Worm (Caenorhabditis elegans) whole organism, late embryonic: Measurements from ENCODE around the gene F07F6.1.

Experiments used
- C08G9.2 ChIP-seq: sonication (generic microtip); optimal IDR thresholded peaks from 2 replicates; lab custom pipeline; 2016; ENCODE audit warnings: mild to moderate bottlenecking, missing genetic modification characterization, moderate library complexity, missing compliant biosample characterization
- K02D7.2 ChIP-seq: sonication (generic microtip); optimal IDR thresholded peaks from 2 replicates; lab custom pipeline; 2017; ENCODE audit warnings: mild to moderate bottlenecking, missing genetic modification characterization, missing compliant biosample characterization
- K09A11.1 ChIP-seq: sonication (generic microtip); optimal IDR thresholded peaks from 2 replicates; lab custom pipeline; 2017; ENCODE audit warnings: antibody characterized with exemption, mild to moderate bottlenecking, missing genetic modification characterization, missing compliant biosample characterization; ENCODE audit not compliant: insufficient read depth
- T23F11.4 ChIP-seq: fragments of 200-800 bp; sonication (Bioruptor generic); optimal IDR thresholded peaks from 2 replicates; lab custom pipeline; 2018; ENCODE audit warnings: mild to moderate bottlenecking, missing genetic modification characterization, missing compliant biosample characterization
- Y22D7AL.16 ChIP-seq: sonication (generic microtip); optimal IDR thresholded peaks from 2 replicates; lab custom pipeline; 2016; ENCODE audit warnings: missing genetic modification characterization, missing compliant biosample characterization
- ahr-1 ChIP-seq: sonication (generic microtip); optimal IDR thresholded peaks from 2 replicates; lab custom pipeline; 2016; ENCODE audit warnings: missing genetic modification characterization, missing compliant biosample characterization
- ama-1 ChIP-seq: fragments of 150-350 bp; optimal IDR thresholded peaks from 2 replicates; lab custom pipeline; 2014
- ceh-14 ChIP-seq: sonication (generic microtip); optimal IDR thresholded peaks from 2 replicates; lab custom pipeline; 2016; ENCODE audit warnings: missing genotype, missing genetic modification characterization, missing compliant biosample characterization
- ceh-19 ChIP-seq: fragments of 200-800 bp; sonication (Bioruptor generic); optimal IDR thresholded peaks from 2 replicates; lab custom pipeline; 2018; ENCODE audit warnings: mild to moderate bottlenecking, missing genetic modification characterization, missing compliant biosample characterization
- ceh-2 ChIP-seq: sonication (generic microtip); optimal IDR thresholded peaks from 2 replicates; lab custom pipeline; 2016; ENCODE audit warnings: missing genotype, missing genetic modification characterization, missing compliant biosample characterization
- ceh-22 ChIP-seq: sonication (generic microtip); optimal IDR thresholded peaks from 2 replicates; lab custom pipeline; 2017; ENCODE audit warnings: missing biosample characterization, missing genetic modification characterization
- ceh-30 ChIP-seq: fragments of 150-350 bp; optimal IDR thresholded peaks from 2 replicates; lab custom pipeline; 2014; ENCODE audit warnings: missing biosample characterization, missing genetic modification characterization
- ceh-31 ChIP-seq: sonication (generic microtip); optimal IDR thresholded peaks from 2 replicates; lab custom pipeline; 2016; ENCODE audit warnings: missing genetic modification characterization, missing compliant biosample characterization
- ceh-34 ChIP-seq: sonication (generic microtip); optimal IDR thresholded peaks from 2 replicates; lab custom pipeline; 2016; ENCODE audit warnings: mild to moderate bottlenecking, missing genetic modification characterization, missing compliant biosample characterization
- che-1 ChIP-seq: sonication (generic microtip); optimal IDR thresholded peaks from 2 replicates; lab custom pipeline; 2016; ENCODE audit warnings: mild to moderate bottlenecking, missing genetic modification characterization, missing compliant biosample characterization
- dmd-4 ChIP-seq: sonication (generic microtip); optimal IDR thresholded peaks from 2 replicates; lab custom pipeline; 2016; ENCODE audit warnings: borderline replicate concordance, missing genetic modification characterization, missing compliant biosample characterization
- dve-1 ChIP-seq: sonication (generic microtip); optimal IDR thresholded peaks from 2 replicates; lab custom pipeline; 2017; ENCODE audit warnings: antibody characterized with exemption, mild to moderate bottlenecking, missing genetic modification characterization, missing compliant biosample characterization
- elt-2 ChIP-seq: sonication (generic microtip); optimal IDR thresholded peaks from 2 replicates; lab custom pipeline; 2016; ENCODE audit warnings: missing genetic modification reagents, missing genetic modification characterization, missing compliant biosample characterization
- elt-4 ChIP-seq: sonication (generic microtip); optimal IDR thresholded peaks from 2 replicates; lab custom pipeline; 2016; ENCODE audit warnings: missing genetic modification characterization, missing compliant biosample characterization
- ets-4 ChIP-seq: sonication (generic microtip); optimal IDR thresholded peaks from 2 replicates; lab custom pipeline; 2016; ENCODE audit warnings: missing genetic modification characterization, missing compliant biosample characterization
- eyg-1 ChIP-seq: sonication (generic microtip); optimal IDR thresholded peaks from 2 replicates; lab custom pipeline; 2016; ENCODE audit warnings: missing genotype, missing genetic modification characterization, missing compliant biosample characterization
- fax-1 ChIP-seq: sonication (generic microtip); optimal IDR thresholded peaks from 2 replicates; lab custom pipeline; 2016; ENCODE audit warnings: missing genotype, missing genetic modification characterization, missing compliant biosample characterization
- hlh-13 ChIP-seq: fragments of 200-800 bp; sonication (Bioruptor generic); optimal IDR thresholded peaks from 2 replicates; lab custom pipeline; 2018; ENCODE audit warnings: mild to moderate bottlenecking, missing genetic modification characterization, missing compliant biosample characterization
- hlh-30 ChIP-seq: sonication (generic microtip); optimal IDR thresholded peaks from 2 replicates; lab custom pipeline; 2017; ENCODE audit warnings: antibody characterized with exemption, missing genetic modification characterization, missing compliant biosample characterization; ENCODE audit not compliant: insufficient read depth
- hlh-8 ChIP-seq: sonication (generic microtip); optimal IDR thresholded peaks from 2 replicates; lab custom pipeline; 2016; ENCODE audit warnings: missing genotype, missing genetic modification characterization, missing compliant biosample characterization
- lin-11 ChIP-seq: fragments of 200-800 bp; sonication (Bioruptor generic); optimal IDR thresholded peaks from 2 replicates; lab custom pipeline; 2018; ENCODE audit warnings: mild to moderate bottlenecking, missing genetic modification characterization, missing compliant biosample characterization
- mec-3 ChIP-seq: sonication (generic microtip); optimal IDR thresholded peaks from 2 replicates; lab custom pipeline; 2016; ENCODE audit warnings: borderline replicate concordance, missing genetic modification characterization, missing compliant biosample characterization
- nhr-232 ChIP-seq: sonication (generic microtip); optimal IDR thresholded peaks from 2 replicates; lab custom pipeline; 2016; ENCODE audit warnings: missing genetic modification characterization, missing compliant biosample characterization
- pax-1 ChIP-seq: fragments of 150-350 bp; optimal IDR thresholded peaks from 2 replicates; lab custom pipeline; 2014; ENCODE audit warnings: missing biosample characterization, missing genetic modification characterization
- pha-4 ChIP-seq: fragments of 150-350 bp; optimal IDR thresholded peaks from 2 replicates; lab custom pipeline; 2018; ENCODE audit warnings: missing biosample characterization, missing genetic modification reagents, missing genetic modification characterization
- pqm-1 ChIP-seq: sonication (generic microtip); optimal IDR thresholded peaks from 2 replicates; lab custom pipeline; 2016; ENCODE audit warnings: missing genetic modification characterization, missing compliant biosample characterization
- pros-1 ChIP-seq: fragments of 150-350 bp; optimal IDR thresholded peaks from 2 replicates; lab custom pipeline; 2014; ENCODE audit warnings: missing biosample characterization, missing genetic modification reagents, missing genetic modification characterization
- ref-2 ChIP-seq: sonication (generic microtip); optimal IDR thresholded peaks from 2 replicates; lab custom pipeline; 2016; ENCODE audit warnings: missing genetic modification characterization, missing compliant biosample characterization
- sdc-2 ChIP-seq: sonication (generic microtip); optimal IDR thresholded peaks from 2 replicates; lab custom pipeline; 2016; ENCODE audit warnings: missing genotype, missing genetic modification characterization, missing compliant biosample characterization
- sox-2 ChIP-seq: fragments of 200-800 bp; sonication (Bioruptor generic); IDR thresholded peaks from 2 replicates; pipeline ENCODE4 v1.3.6; 2022; ENCODE audit warnings: missing genetic modification reagents, missing genetic modification characterization, missing compliant biosample characterization
- sox-4 ChIP-seq: sonication (generic microtip); optimal IDR thresholded peaks from 2 replicates; lab custom pipeline; 2017; ENCODE audit warnings: mild to moderate bottlenecking, missing genetic modification characterization, inconsistent platforms, missing compliant biosample characterization
- ttx-3 ChIP-seq: sonication (generic microtip); optimal IDR thresholded peaks from 2 replicates; lab custom pipeline; 2016; ENCODE audit warnings: missing genetic modification reagents, missing genetic modification characterization, missing compliant biosample characterization
- unc-3 ChIP-seq, 2 experiments: fragments of 200-800 bp in 1 of 2; sonication (Bioruptor generic) in 1 of 2; sonication (generic microtip) in 1 of 2; conservative IDR thresholded peaks in 1 of 2; optimal IDR thresholded peaks in 1 of 2; 2 replicates each; pipeline versions ENCODE4 v1.3.6 to Lab custom; 2016 to 2022; ENCODE audit warnings: missing compliant biosample characterization in 2 of 2, missing genetic modification characterization in 2 of 2, missing genetic modification reagents in 1 of 2
- unc-42 ChIP-seq: sonication (generic microtip); optimal IDR thresholded peaks from 2 replicates; lab custom pipeline; 2016; ENCODE audit warnings: missing genotype, missing genetic modification characterization, missing compliant biosample characterization
- unc-55 ChIP-seq: sonication (generic microtip); optimal IDR thresholded peaks from 2 replicates; lab custom pipeline; 2017; ENCODE audit warnings: missing biosample characterization, missing genetic modification reagents, missing genetic modification characterization
- zip-5 ChIP-seq: sonication (generic microtip); optimal IDR thresholded peaks from 2 replicates; lab custom pipeline; 2016; ENCODE audit warnings: missing genetic modification characterization, missing compliant biosample characterization

F07F6.1 gene

DNA sequence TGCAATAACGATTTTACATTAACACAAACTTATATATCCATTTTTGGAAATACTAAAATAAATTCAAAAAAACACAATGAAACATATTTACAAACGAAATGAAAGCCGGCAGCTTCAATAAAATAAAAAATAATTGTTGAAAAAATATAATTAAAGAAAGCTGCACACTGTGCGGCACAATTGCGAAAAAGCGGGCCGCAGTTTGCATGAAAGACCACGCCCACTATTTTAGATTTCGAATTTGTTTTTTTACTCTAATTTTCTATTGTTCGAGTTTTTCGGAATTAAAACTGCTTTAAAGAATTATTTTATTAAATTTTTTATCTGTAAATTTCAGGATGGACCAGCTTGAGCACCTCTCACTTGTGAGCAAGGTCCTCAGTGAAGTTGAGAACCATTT lies 38.5 kb upstream of the F07F6.1 start, which contains the start of gene mog-5 (continued):
- no peak for TF ChIP-seq unc-3 (GFP tag; conservative IDR thresholded peaks at IDR 0.05; lab: Robert Waterston, UW)
- TF ChIP-seq unc-3 (tag; optimal IDR thresholded peaks at IDR 0.05; lab: Kevin White, UChicago), result no peak
- TF ChIP-seq pqm-1, result no peak
- no peak for TF ChIP-seq unc-55 (GFP tag; lab: Kevin White, UChicago)
- TF ChIP-seq dve-1, result no peak
- TF ChIP-seq nhr-232 (tag; lab: Kevin White, UChicago), result peak; percentile 50
- peak; percentile 27 for TF ChIP-seq hlh-8 (tag; lab: Kevin White, UChicago)
- TF ChIP-seq ceh-30, result no peak
- TF ChIP-seq ahr-1 (tag; lab: Kevin White, UChicago), result no peak
- peak; percentile 36 for TF ChIP-seq lin-11 (tag; lab: Kevin White, UChicago)
- no peak for TF ChIP-seq ceh-34
- no peak for TF ChIP-seq ceh-19 (GFP tag; lab: Kevin White, UChicago)
- TF ChIP-seq eyg-1 (tag; lab: Kevin White, UChicago), result no peak
- TF ChIP-seq ttx-3 (tag; lab: Kevin White, UChicago), result peak; percentile 69
- TF ChIP-seq ceh-31, result peak; percentile 11
- no peak for TF ChIP-seq K02D7.2
- peak; percentile 5 for TF ChIP-seq ceh-2 (tag; lab: Kevin White, UChicago)
- TF ChIP-seq hlh-30 (tag; lab: Kevin White, UChicago), result no peak
- no peak for TF ChIP-seq pros-1 (tag; lab: Kevin White, UChicago)
- TF ChIP-seq K09A11.1 (tag; lab: Kevin White, UChicago), result peak; percentile 82
- TF ChIP-seq sdc-2 (tag; lab: Kevin White, UChicago), result no peak
- TF ChIP-seq ceh-14, result peak; percentile 43
- TF ChIP-seq Y22D7AL.16 (tag; lab: Kevin White, UChicago), result no peak
- no peak for TF ChIP-seq dmd-4 (tag; lab: Kevin White, UChicago)
- no peak; the same call in 1 of the 2 replicates for TF ChIP-seq sox-2 (GFP tag; lab: Robert Waterston, UW)

DNA sequence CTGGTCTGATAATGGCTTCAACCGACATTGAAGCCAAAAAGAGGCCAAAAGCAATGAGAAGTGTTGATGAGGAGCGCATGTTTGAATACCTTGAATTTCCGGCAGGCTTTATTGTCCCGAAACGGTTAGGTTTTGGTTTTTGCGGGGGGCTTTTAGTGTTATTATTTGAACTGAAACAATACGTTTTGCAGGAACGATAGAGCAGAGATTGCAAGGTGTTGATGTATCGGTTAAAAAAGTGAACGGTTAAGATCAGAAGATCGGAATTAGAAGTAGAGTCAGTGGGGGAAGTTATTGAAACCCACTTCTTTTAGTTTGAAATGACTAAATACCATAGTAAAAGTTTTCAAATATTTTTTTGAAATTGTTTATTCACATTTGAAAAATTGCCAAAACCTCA lies 30.1 kb upstream of the F07F6.1 start, which contains the start of gene clec-141:
Gene clec-141 (minus strand): TSS at position 101 of the 400 bp plus-strand sequence.
- no peak for TF ChIP-seq ref-2 (tag; lab: Kevin White, UChicago)
- no peak for TF ChIP-seq eyg-1 (tag; lab: Kevin White, UChicago)
- TF ChIP-seq T23F11.4 (GFP tag; lab: Kevin White, UChicago), result no peak
- TF ChIP-seq dmd-4 (tag; lab: Kevin White, UChicago), result no peak
- TF ChIP-seq C08G9.2 (tag; lab: Kevin White, UChicago), result no peak
- TF ChIP-seq hlh-8 (tag; lab: Kevin White, UChicago), result no peak
- no peak for TF ChIP-seq che-1 (tag; lab: Kevin White, UChicago)
- no peak for TF ChIP-seq pha-4 (tag; lab: Kevin White, UChicago)
- no peak for TF ChIP-seq K02D7.2
- no peak for TF ChIP-seq hlh-30 (tag; lab: Kevin White, UChicago)
- TF ChIP-seq ets-4 (tag; lab: Kevin White, UChicago), result no peak
- no peak for TF ChIP-seq ama-1
- TF ChIP-seq ceh-22 (tag; lab: Kevin White, UChicago), result no peak
- no peak for TF ChIP-seq unc-42 (tag; lab: Kevin White, UChicago)
- TF ChIP-seq sox-4 (tag; lab: Kevin White, UChicago), result no peak
- TF ChIP-seq elt-2 (tag; lab: Kevin White, UChicago), result no peak
- no peak for TF ChIP-seq pax-1 (tag; lab: Kevin White, UChicago)
- no peak for TF ChIP-seq ceh-2 (tag; lab: Kevin White, UChicago)
- no peak for TF ChIP-seq zip-5 (tag; lab: Kevin White, UChicago)
- TF ChIP-seq mec-3 (tag; lab: Kevin White, UChicago), result no peak
- TF ChIP-seq, all 69 proteins: peak for 0

DNA sequence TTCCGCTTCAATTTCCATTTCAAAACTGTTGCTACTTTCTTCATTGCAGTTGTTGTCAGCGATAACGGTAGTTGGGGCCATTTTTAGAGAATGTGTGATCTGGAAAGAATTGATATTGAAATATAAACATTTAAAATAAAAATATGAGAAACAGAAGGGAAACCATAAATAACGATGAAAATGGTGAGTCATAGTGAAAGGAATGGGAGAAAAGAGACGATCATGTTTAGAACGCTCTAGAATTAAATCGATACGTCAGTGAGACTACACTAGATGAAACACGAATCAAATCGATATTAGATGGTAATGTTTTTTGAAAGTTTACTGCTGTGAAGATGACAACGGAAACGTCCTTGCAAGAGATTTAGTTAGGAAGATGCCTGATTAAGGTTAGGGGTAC lies 28.8 kb upstream of the F07F6.1 start, which contains the start of the genes EEED8.12 and EEED8.4:
Gene EEED8.12 (minus strand): TSS at position 101 of the 400 bp plus-strand sequence.
Gene EEED8.4 (plus strand): TSS at position 396 of the 400 bp plus-strand sequence.
- TF ChIP-seq hlh-13 (no peak), elt-4 (tag; lab: Kevin White, UChicago) (no peak), ceh-22 (tag; lab: Kevin White, UChicago) (no peak), sdc-2 (tag; lab: Kevin White, UChicago) (no peak), ceh-14 (no peak), K09A11.1 (tag; lab: Kevin White, UChicago) (no peak), fax-1 (tag; lab: Kevin White, UChicago) (no peak)
- TF ChIP-seq, all 69 proteins: peak for 0
